Worm (Caenorhabditis elegans): Measurements from ENCODE around the gene nmr-2.

ce11 chrV:15013328-15013727 lies 1.9 kb upstream of the nmr-2 start:
- TF ChIP-seq ztf-29 (GFP tag; IDR thresholded peaks at IDR 0.05) = no peak
- no peak for TF ChIP-seq flt-1 (GFP tag; IDR thresholded peaks at IDR 0.05)
- no peak for TF ChIP-seq T22C8.4 (GFP tag; IDR thresholded peaks at IDR 0.05)
- no peak for TF ChIP-seq tab-1 (GFP tag; IDR thresholded peaks at IDR 0.05)
- no peak for TF ChIP-seq klf-2 (GFP tag; conservative IDR thresholded peaks at IDR 0.05)
- no peak for TF ChIP-seq ztf-23 (GFP tag; IDR thresholded peaks at IDR 0.05)
- no peak for TF ChIP-seq ref-1 (GFP tag; conservative IDR thresholded peaks at IDR 0.05)
- TF ChIP-seq cog-1 (tag; optimal IDR thresholded peaks at IDR 0.05) = no peak
- no peak for TF ChIP-seq med-1 (GFP tag; optimal IDR thresholded peaks at IDR 0.05; ENCODE audit: insufficient read depth)

Measured in whole organism, midembryonic.